Fruit fly (Drosophila melanogaster) whole organism, wandering third instar larva: ENCODE results near the gene mRpL36.
A peak's percentile ranks its signal among the peaks of the same experiment; 100 is the strongest.

Source experiments
- Abd-B ChIP-seq: fragments of >200 bp; optimal IDR thresholded peaks from 2 replicates; lab custom pipeline; 2017; ENCODE audit warnings: missing biosample characterization, missing genetic modification characterization
- CG32264 ChIP-seq: fragments of 200-800 bp; sonication (Bioruptor generic); optimal IDR thresholded peaks from 2 replicates; lab custom pipeline; 2016; ENCODE audit warnings: missing biosample characterization, missing genetic modification characterization
- CG9705 ChIP-seq: fragments of 200-800 bp; sonication (Bioruptor generic); optimal IDR thresholded peaks from 2 replicates; lab custom pipeline; 2018; ENCODE audit warnings: missing biosample characterization, mild to moderate bottlenecking, missing genetic modification characterization
- CrebA ChIP-seq: fragments of 200-800 bp; sonication (Bioruptor generic); optimal IDR thresholded peaks from 2 replicates; lab custom pipeline; 2016; ENCODE audit warnings: missing biosample characterization, mild to moderate bottlenecking, missing genetic modification characterization, borderline replicate concordance
- Dfd ChIP-seq: fragments of >200 bp; optimal IDR thresholded peaks from 2 replicates; lab custom pipeline; 2017; ENCODE audit warnings: missing biosample characterization, missing genetic modification characterization
- Dif ChIP-seq: fragments of 200-275, 200-300 bp; sonication (Bioruptor generic); optimal IDR thresholded peaks from 2 replicates; lab custom pipeline; 2018; ENCODE audit warnings: missing biosample characterization, missing genetic modification characterization; ENCODE audit not compliant: partially characterized antibody
- GATAd ChIP-seq: sonication (Bioruptor generic); optimal IDR thresholded peaks from 2 replicates; lab custom pipeline; 2016; ENCODE audit warnings: missing biosample characterization, missing genetic modification characterization
- HLH106 ChIP-seq: fragments of 200-800 bp; optimal IDR thresholded peaks from 3 replicates; lab custom pipeline; 2019; ENCODE audit warnings: missing biosample characterization, mild to moderate bottlenecking, missing genetic modification characterization, moderate library complexity
- Hnf4 ChIP-seq: fragments of 200-800 bp; sonication (Bioruptor generic); optimal IDR thresholded peaks from 2 replicates; lab custom pipeline; 2016; ENCODE audit warnings: missing biosample characterization, mild to moderate bottlenecking, missing genetic modification characterization
- Hr78 ChIP-seq: fragments of >200 bp; optimal IDR thresholded peaks from 2 replicates; lab custom pipeline; 2017; ENCODE audit warnings: missing biosample characterization, missing genetic modification characterization
- Hr83 ChIP-seq: fragments of 200-300 bp; sonication (Bioruptor generic); optimal IDR thresholded peaks from 2 replicates; lab custom pipeline; 2016; ENCODE audit warnings: missing biosample characterization, mild to moderate bottlenecking, missing genetic modification characterization, moderate library complexity; ENCODE audit not compliant: poor library complexity, severe bottlenecking
- Jra ChIP-seq: sonication (Bioruptor generic); optimal IDR thresholded peaks from 2 replicates; lab custom pipeline; 2016; ENCODE audit warnings: missing biosample characterization, missing genetic modification characterization
- Mio ChIP-seq: sonication (Bioruptor generic); optimal IDR thresholded peaks from 2 replicates; lab custom pipeline; 2016; ENCODE audit warnings: missing biosample characterization, missing genetic modification characterization
- Myc ChIP-seq: fragments of >200 bp; optimal IDR thresholded peaks from 2 replicates; lab custom pipeline; 2017
- N ChIP-seq: fragments of >200 bp; optimal IDR thresholded peaks from 2 replicates; lab custom pipeline; 2018; ENCODE audit warnings: missing biosample characterization, missing external identifiers, missing genetic modification characterization
- OdsH ChIP-seq: fragments of 200-800 bp; sonication (Bioruptor generic); optimal IDR thresholded peaks from 2 replicates; lab custom pipeline; 2016; ENCODE audit warnings: missing biosample characterization, mild to moderate bottlenecking, missing genetic modification characterization
- Rel ChIP-seq, 2 experiments: fragments of 200-800 bp; sonication (Bioruptor generic) in 1 of 2; optimal IDR thresholded peaks; 2 replicates in 1 of 2; 3 replicates in 1 of 2; lab custom pipeline; 2016 to 2019; ENCODE audit warnings: mild to moderate bottlenecking in 2 of 2, missing biosample characterization in 2 of 2, missing genetic modification characterization in 2 of 2, moderate library complexity in 1 of 2
- Sp1 ChIP-seq: fragments of 200-800 bp; sonication (Bioruptor generic); optimal IDR thresholded peaks from 3 replicates; lab custom pipeline; 2019; ENCODE audit warnings: missing biosample characterization, mild to moderate bottlenecking, missing genetic modification characterization, moderate library complexity
- Vsx2 ChIP-seq: fragments of 200-300, 225-300 bp; sonication (Bioruptor generic); optimal IDR thresholded peaks from 2 replicates; lab custom pipeline; 2018; ENCODE audit warnings: missing biosample characterization, missing genetic modification characterization; ENCODE audit not compliant: partially characterized antibody
- br ChIP-seq: fragments of 200-800 bp; sonication (Bioruptor generic); optimal IDR thresholded peaks from 2 replicates; lab custom pipeline; 2016; ENCODE audit warnings: missing biosample characterization, missing genetic modification characterization
- brk ChIP-seq: fragments of 200-800 bp; sonication (Bioruptor generic); optimal IDR thresholded peaks from 2 replicates; lab custom pipeline; 2016; ENCODE audit warnings: missing biosample characterization, mild to moderate bottlenecking, missing genetic modification characterization
- dl ChIP-seq, 2 experiments: fragments of 175-275, 200-275 bp in 1 of 2; fragments of 200-275 bp in 1 of 2; sonication (Bioruptor generic); optimal IDR thresholded peaks; lab custom pipeline; 2018; ENCODE audit warnings: mild to moderate bottlenecking in 2 of 2, missing biosample characterization in 2 of 2, missing genetic modification characterization in 2 of 2, moderate library complexity in 2 of 2; ENCODE audit not compliant: partially characterized antibody in 2 of 2, insufficient read depth in 1 of 2
- dmrt93B ChIP-seq: fragments of 200-800 bp; sonication (Bioruptor generic); optimal IDR thresholded peaks from 2 replicates; lab custom pipeline; 2018; ENCODE audit warnings: missing biosample characterization, mild to moderate bottlenecking, missing genetic modification characterization
- dsf ChIP-seq: sonication (Bioruptor generic); optimal IDR thresholded peaks from 2 replicates; lab custom pipeline; 2016; ENCODE audit warnings: missing biosample characterization, missing genetic modification characterization, borderline replicate concordance
- ey ChIP-seq: fragments of 200-800 bp; sonication (Bioruptor generic); optimal IDR thresholded peaks from 2 replicates; lab custom pipeline; 2016; ENCODE audit warnings: missing biosample characterization, missing genetic modification characterization
- foxo ChIP-seq, 2 experiments: fragments of 200-800 bp; sonication (Bioruptor generic); optimal IDR thresholded peaks; 2 replicates in 1 of 2; 3 replicates in 1 of 2; lab custom pipeline; 2016 to 2017; ENCODE audit warnings: missing biosample characterization in 2 of 2, missing genetic modification characterization in 2 of 2
- fru ChIP-seq: fragments of 200-800 bp; sonication (Bioruptor generic); optimal IDR thresholded peaks from 3 replicates; lab custom pipeline; 2016; ENCODE audit warnings: missing biosample characterization, mild to moderate bottlenecking, missing genetic modification characterization
- h ChIP-seq: fragments of 200-800 bp; sonication (Bioruptor generic); optimal IDR thresholded peaks from 3 replicates; lab custom pipeline; 2016; ENCODE audit warnings: missing biosample characterization, mild to moderate bottlenecking, missing genetic modification characterization
- jim ChIP-seq: fragments of 175-275, 200-325 bp; sonication (Bioruptor generic); optimal IDR thresholded peaks from 2 replicates; lab custom pipeline; 2016; ENCODE audit warnings: missing biosample characterization, mild to moderate bottlenecking, missing genetic modification characterization
- lola ChIP-seq: fragments of >200 bp; optimal IDR thresholded peaks from 2 replicates; lab custom pipeline; 2017; ENCODE audit warnings: missing biosample characterization, missing genetic modification characterization
- pan ChIP-seq: fragments of >200 bp; optimal IDR thresholded peaks from 2 replicates; lab custom pipeline; 2017
- psq ChIP-seq: fragments of 200-800 bp; sonication (Bioruptor generic); optimal IDR thresholded peaks from 3 replicates; lab custom pipeline; 2017; ENCODE audit warnings: missing biosample characterization, mild to moderate bottlenecking, missing genetic modification characterization, moderate library complexity
- rgr ChIP-seq: fragments of 200-800 bp; sonication (Bioruptor generic); optimal IDR thresholded peaks from 3 replicates; lab custom pipeline; 2016; ENCODE audit warnings: missing biosample characterization, mild to moderate bottlenecking, missing genetic modification characterization
- sage ChIP-seq: fragments of 200-800 bp; sonication (Bioruptor generic); optimal IDR thresholded peaks from 2 replicates; lab custom pipeline; 2016; ENCODE audit warnings: missing biosample characterization, mild to moderate bottlenecking, missing genetic modification characterization
- sv ChIP-seq: fragments of 200-800 bp; sonication (Bioruptor generic); optimal IDR thresholded peaks from 3 replicates; lab custom pipeline; 2016; ENCODE audit warnings: missing biosample characterization, missing genetic modification characterization
- usp ChIP-seq: fragments of >200 bp; optimal IDR thresholded peaks from 2 replicates; lab custom pipeline; 2017; ENCODE audit warnings: missing biosample characterization, missing genetic modification characterization
- woc ChIP-seq: sonication (Bioruptor generic); optimal IDR thresholded peaks from 2 replicates; lab custom pipeline; 2016; ENCODE audit warnings: missing biosample characterization, mild to moderate bottlenecking, missing genetic modification characterization

The mRpL36 gene

DNA sequence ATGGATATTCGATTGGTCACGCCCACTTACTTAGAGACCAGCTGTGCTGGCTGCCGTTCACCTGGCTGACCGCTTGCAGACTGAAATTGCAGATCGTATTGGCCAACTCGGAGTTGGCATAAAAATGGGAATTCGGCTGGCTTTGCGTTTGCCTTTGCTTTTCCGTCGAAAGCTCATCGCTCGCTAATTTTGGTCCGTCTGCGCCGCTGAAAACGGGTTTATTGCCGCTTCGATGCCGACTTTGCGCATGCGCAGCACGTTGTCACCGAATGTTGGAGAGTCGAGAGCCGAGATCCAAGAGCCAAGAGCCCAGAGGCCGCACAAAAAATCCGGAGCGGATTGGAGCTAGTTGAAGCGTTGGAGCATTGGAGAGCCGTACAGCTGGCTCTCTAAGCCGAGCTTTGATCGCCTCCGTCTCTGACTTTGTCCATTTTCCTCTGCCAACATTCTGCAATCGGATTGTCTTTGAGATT lies 26.8 kb upstream of the mRpL36 start, which contains the start of gene CG13676:
TSS of gene CG13676 (minus strand) at position 87 of the 473 bp plus-strand sequence.
- TF ChIP-seq N (GFP tag; lab: Kevin White, UChicago) (no peak), Dif (GFP tag; lab: Kevin White, UChicago) (peak; percentile 44), dl (GFP tag; optimal IDR thresholded peaks at IDR 0.05; lab: Kevin White, UChicago; ENCODE audit: insufficient read depth in 1 of 2, partially characterized antibody in 2 of 2) (peak; percentile 79 to 83), Vsx2 (peak; percentile 67), CrebA (GFP tag; lab: Kevin White, UChicago) (peak; percentile 20), Sp1 (GFP tag; lab: Kevin White, UChicago) (peak; percentile 6), sage (GFP tag; lab: Kevin White, UChicago) (no peak), Mio (GFP tag; lab: Kevin White, UChicago) (no peak), Rel (GFP tag; optimal IDR thresholded peaks at IDR 0.05; lab: Kevin White, UChicago) (peak; percentile 76), Rel (tag; optimal IDR thresholded peaks at IDR 0.05; lab: Kevin White, UChicago) (no peak)

- TF ChIP-seq HLH106 (tag; lab: Kevin White, UChicago) = peak; percentile 23
- no peak for TF ChIP-seq jim (GFP tag; lab: Kevin White, UChicago)
Measured at dm6 chr3L:8150812-8151211, 25.9 kb upstream of the mRpL36 start.

dm6 chr3L:8150284-8150683 lies 25.4 kb upstream of the mRpL36 start:
- no peak for TF ChIP-seq Sp1 (GFP tag; lab: Kevin White, UChicago)
- no peak for TF ChIP-seq sv (GFP tag; lab: Kevin White, UChicago)
- no peak for TF ChIP-seq rgr
- TF ChIP-seq lola (GFP tag; lab: Kevin White, UChicago) = no peak
- TF ChIP-seq psq = no peak
- no peak for TF ChIP-seq Myc (lab: Kevin White, UChicago)
- TF ChIP-seq usp (GFP tag; lab: Kevin White, UChicago) = no peak
- TF ChIP-seq fru (GFP tag; lab: Kevin White, UChicago) = no peak
- TF ChIP-seq Rel (GFP tag; optimal IDR thresholded peaks at IDR 0.05; lab: Kevin White, UChicago) = no peak
- no peak for TF ChIP-seq Rel (tag; optimal IDR thresholded peaks at IDR 0.05; lab: Kevin White, UChicago)
- no peak for TF ChIP-seq Dfd (GFP tag; lab: Kevin White, UChicago)
- TF ChIP-seq sage (GFP tag; lab: Kevin White, UChicago) = no peak
- TF ChIP-seq brk (GFP tag; lab: Kevin White, UChicago) = no peak
- TF ChIP-seq CG32264 (GFP tag; lab: Kevin White, UChicago) = no peak
- TF ChIP-seq Jra (GFP tag; lab: Kevin White, UChicago) = no peak
- no peak for TF ChIP-seq Hr78 (GFP tag; lab: Kevin White, UChicago)
- no peak for TF ChIP-seq dl (GFP tag; optimal IDR thresholded peaks at IDR 0.05; lab: Kevin White, UChicago; ENCODE audit: insufficient read depth in 1 of 2, partially characterized antibody in 2 of 2)
- no peak for TF ChIP-seq Mio (GFP tag; lab: Kevin White, UChicago)

- TF ChIP-seq br (GFP tag; lab: Kevin White, UChicago) (peak; percentile 82), Hnf4 (GFP tag; lab: Kevin White, UChicago) (no peak), Abd-B (GFP tag; lab: Kevin White, UChicago) (no peak), fru (GFP tag; lab: Kevin White, UChicago) (no peak), dl (GFP tag; optimal IDR thresholded peaks at IDR 0.05; lab: Kevin White, UChicago; ENCODE audit: insufficient read depth in 1 of 2, partially characterized antibody in 2 of 2) (no peak), jim (GFP tag; lab: Kevin White, UChicago) (no peak), GATAd (GFP tag; lab: Kevin White, UChicago) (no peak), dsf (GFP tag; lab: Kevin White, UChicago) (peak; percentile 68), OdsH (GFP tag; lab: Kevin White, UChicago) (peak; percentile 72), Hr83 (GFP tag; lab: Kevin White, UChicago) (no peak), dmrt93B (GFP tag; lab: Kevin White, UChicago) (no peak), Dif (GFP tag; lab: Kevin White, UChicago) (no peak), usp (GFP tag; lab: Kevin White, UChicago) (no peak), woc (no peak), Myc (lab: Kevin White, UChicago) (peak; percentile 39), foxo (GFP tag; optimal IDR thresholded peaks at IDR 0.05; lab: Kevin White, UChicago) (peak; percentile 17 to 89), CG32264 (GFP tag; lab: Kevin White, UChicago) (peak; percentile 74), Jra (GFP tag; lab: Kevin White, UChicago) (no peak), lola (GFP tag; lab: Kevin White, UChicago) (no peak), brk (GFP tag; lab: Kevin White, UChicago) (no peak), Sp1 (GFP tag; lab: Kevin White, UChicago) (peak; percentile 76), CG9705 (peak; percentile 76), Rel (GFP tag; optimal IDR thresholded peaks at IDR 0.05; lab: Kevin White, UChicago) (no peak), Rel (tag; optimal IDR thresholded peaks at IDR 0.05; lab: Kevin White, UChicago) (no peak), ey (GFP tag; lab: Kevin White, UChicago) (peak; percentile 77), sage (GFP tag; lab: Kevin White, UChicago) (no peak), pan (lab: Kevin White, UChicago) (no peak), Dfd (GFP tag; lab: Kevin White, UChicago) (no peak), h (GFP tag; lab: Kevin White, UChicago) (peak; percentile 87), sv (GFP tag; lab: Kevin White, UChicago) (peak; percentile 89), Mio (GFP tag; lab: Kevin White, UChicago) (no peak), Vsx2 (no peak), rgr (peak; percentile 84), psq (peak; percentile 76), Hr78 (GFP tag; lab: Kevin White, UChicago) (no peak), HLH106 (tag; lab: Kevin White, UChicago) (peak; percentile 84), CrebA (GFP tag; lab: Kevin White, UChicago) (no peak)
Measured at dm6 chr3L:8137448-8137906, 12.5 kb upstream of the mRpL36 start, which contains the start of the genes Setx and mus301. Gene Setx, minus strand, starts transcription at chr3L:8137498. Gene mus301, plus strand, starts transcription at chr3L:8137808.
